Fruit fly (Drosophila melanogaster) S2 (cell line): ENCODE results near the gene dlp.

ENCODE experiments used
- CG8478 ChIP-seq: fragments of >200 bp; optimal IDR thresholded peaks from 2 replicates; lab custom pipeline; 2018
- CTCF ChIP-seq, 2 experiments: fragments of >200 bp; optimal IDR thresholded peaks; 2 replicates each; lab custom pipeline; 2018

- TF ChIP-seq CG8478 (lab: Kevin White, UChicago) (no peak), CTCF (optimal IDR thresholded peaks at IDR 0.05; lab: Kevin White, UChicago) (no peak)
Observed at dm6 chr3L:14708053-14708452, 75.7 kb downstream of the dlp start.
